Fruit fly (Drosophila melanogaster) whole organism, embryonic: ENCODE measurements around the gene CG5902.
A peak's percentile ranks its signal among the peaks of the same experiment; 100 is the strongest.

Source experiments
- CG10267 ChIP-seq: fragments of 200-800 bp; sonication (Bioruptor generic); optimal IDR thresholded peaks from 2 replicates; lab custom pipeline; 2018; ENCODE audit warnings: missing biosample characterization, mild to moderate bottlenecking, missing genetic modification characterization, moderate library complexity
- CG10274 ChIP-seq: fragments of 200-800 bp; sonication (Bioruptor generic); optimal IDR thresholded peaks from 3 replicates; lab custom pipeline; 2017; ENCODE audit warnings: missing biosample characterization, mild to moderate bottlenecking, missing genetic modification characterization
- CG10462 ChIP-seq: fragments of 200-800 bp; sonication (Bioruptor generic); optimal IDR thresholded peaks from 2 replicates; lab custom pipeline; 2016; ENCODE audit warnings: missing biosample characterization, missing genetic modification characterization
- CG11085 ChIP-seq: fragments of 200-800 bp; sonication (Bioruptor generic); IDR thresholded peaks from 2 replicates; pipeline ENCODE4 v1.3.6; 2022; ENCODE audit warnings: missing biosample characterization, missing genetic modification characterization
- CG11398 ChIP-seq: fragments of 200-800 bp; sonication (Bioruptor generic); optimal IDR thresholded peaks from 2 replicates; lab custom pipeline; 2016; ENCODE audit warnings: missing biosample characterization, missing genetic modification characterization
- CG12071 ChIP-seq: fragments of 200-800 bp; sonication (Bioruptor generic); optimal IDR thresholded peaks from 3 replicates; lab custom pipeline; 2018; ENCODE audit warnings: missing biosample characterization, mild to moderate bottlenecking, missing genetic modification characterization
- CG12299 ChIP-seq: fragments of 200-800 bp; sonication (Bioruptor generic); optimal IDR thresholded peaks from 2 replicates; lab custom pipeline; 2018; ENCODE audit warnings: missing biosample characterization, mild to moderate bottlenecking, missing genetic modification characterization
- CG1233 ChIP-seq: fragments of 200-800 bp; sonication (Bioruptor generic); optimal IDR thresholded peaks from 4 replicates; lab custom pipeline; 2018; ENCODE audit warnings: missing biosample characterization, mild to moderate bottlenecking, missing genetic modification characterization
- CG14860 ChIP-seq: fragments of 200-800 bp; sonication (Bioruptor generic); IDR thresholded peaks from 3 replicates; pipeline ENCODE4 v1.3.6; 2022; ENCODE audit warnings: missing biosample characterization, missing genetic modification characterization; ENCODE audit not compliant: partially characterized antibody
- CG16815 ChIP-seq: fragments of 200-800 bp; sonication (Bioruptor generic); optimal IDR thresholded peaks from 3 replicates; lab custom pipeline; 2017; ENCODE audit warnings: missing biosample characterization, mild to moderate bottlenecking, missing genetic modification characterization
- CG16863 ChIP-seq: fragments of 200-800 bp; sonication (Bioruptor generic); optimal IDR thresholded peaks from 3 replicates; lab custom pipeline; 2016; ENCODE audit warnings: missing biosample characterization, missing genetic modification characterization
- CG17612 ChIP-seq: fragments of 200-800 bp; sonication (Bioruptor generic); IDR thresholded peaks from 2 replicates; pipeline ENCODE4 v1.3.6; 2022; ENCODE audit warnings: missing biosample characterization, missing genetic modification characterization
- CG30020 ChIP-seq: fragments of 200-800 bp; optimal IDR thresholded peaks from 2 replicates; lab custom pipeline; 2019; ENCODE audit warnings: missing biosample characterization, mild to moderate bottlenecking, missing genetic modification characterization, moderate library complexity
- CG3163 ChIP-seq: fragments of 200-800 bp; sonication (Bioruptor generic); optimal IDR thresholded peaks from 3 replicates; lab custom pipeline; 2016; ENCODE audit warnings: missing biosample characterization, missing genetic modification characterization
- CG4617 ChIP-seq: fragments of 200-800 bp; sonication (Bioruptor generic); optimal IDR thresholded peaks from 3 replicates; lab custom pipeline; 2016; ENCODE audit warnings: missing biosample characterization, missing genetic modification characterization, borderline replicate concordance
- CG7928 ChIP-seq: fragments of 200-800 bp; sonication (Bioruptor generic); optimal IDR thresholded peaks from 2 replicates; lab custom pipeline; 2017; ENCODE audit warnings: missing biosample characterization, mild to moderate bottlenecking, missing genetic modification characterization
- CG9437 ChIP-seq: fragments of 200-800 bp; sonication (Bioruptor generic); optimal IDR thresholded peaks from 2 replicates; lab custom pipeline; 2018; ENCODE audit warnings: missing biosample characterization, mild to moderate bottlenecking, missing genetic modification characterization
- CrebB ChIP-seq: fragments of 200-800 bp; sonication (Bioruptor generic); optimal IDR thresholded peaks from 3 replicates; lab custom pipeline; 2018; ENCODE audit warnings: missing biosample characterization, mild to moderate bottlenecking, missing genetic modification characterization
- H15 ChIP-seq: fragments of 200-800 bp; sonication (Bioruptor generic); IDR thresholded peaks from 3 replicates; pipeline ENCODE4 v1.3.6; 2022; ENCODE audit warnings: missing biosample characterization, missing genetic modification characterization
- Hand ChIP-seq: fragments of 200-800 bp; sonication (Bioruptor generic); optimal IDR thresholded peaks from 2 replicates; lab custom pipeline; 2017; ENCODE audit warnings: mild to moderate bottlenecking, missing biosample characterization, missing genetic modification reagents, missing genetic modification characterization
- Max ChIP-seq: fragments of 200-800 bp; sonication (Bioruptor generic); optimal IDR thresholded peaks from 2 replicates; lab custom pipeline; 2016; ENCODE audit warnings: missing biosample characterization, mild to moderate bottlenecking, missing genetic modification characterization
- Nf-YC ChIP-seq: fragments of 200-800 bp; optimal IDR thresholded peaks from 3 replicates; lab custom pipeline; 2019; ENCODE audit warnings: missing biosample characterization, mild to moderate bottlenecking, missing genetic modification characterization, moderate library complexity
- Six4 ChIP-seq: fragments of 200-800 bp; sonication (Bioruptor generic); optimal IDR thresholded peaks from 2 replicates; lab custom pipeline; 2016; ENCODE audit warnings: missing biosample characterization, missing genetic modification characterization
- Sox100B ChIP-seq: fragments of 200-800 bp; sonication (Bioruptor generic); optimal IDR thresholded peaks from 3 replicates; lab custom pipeline; 2018; ENCODE audit warnings: missing biosample characterization, mild to moderate bottlenecking, missing genetic modification characterization
- Taf1 ChIP-seq: fragments of 200-800 bp; sonication (Bioruptor generic); IDR thresholded peaks from 2 replicates; pipeline ENCODE4 v1.3.6; 2022; ENCODE audit warnings: missing biosample characterization, missing genetic modification characterization
- ab ChIP-seq: fragments of 200-800 bp; sonication (Bioruptor generic); optimal IDR thresholded peaks from 2 replicates; lab custom pipeline; 2016; ENCODE audit warnings: missing biosample characterization, missing genetic modification characterization
- cad ChIP-seq: fragments of >200 bp; optimal IDR thresholded peaks from 2 replicates; lab custom pipeline; 2017; ENCODE audit warnings: missing biosample characterization, missing genetic modification characterization
- caup ChIP-seq: fragments of 200-800 bp; sonication (Bioruptor generic); optimal IDR thresholded peaks from 3 replicates; lab custom pipeline; 2017; ENCODE audit warnings: missing biosample characterization, mild to moderate bottlenecking, missing genetic modification characterization, moderate library complexity; ENCODE audit not compliant: severe bottlenecking
- danr ChIP-seq: fragments of 200-800 bp; sonication (Bioruptor generic); IDR thresholded peaks from 2 replicates; pipeline ENCODE4 v1.3.6; 2022; ENCODE audit warnings: missing biosample characterization, missing genetic modification characterization
- esg ChIP-seq: fragments of 200-800 bp; sonication (Bioruptor generic); conservative IDR thresholded peaks from 2 replicates; pipeline ENCODE4 v1.3.6; 2022; ENCODE audit warnings: missing biosample characterization, missing genetic modification characterization
- fd3F ChIP-seq: fragments of 200-800 bp; sonication (Bioruptor generic); optimal IDR thresholded peaks from 2 replicates; lab custom pipeline; 2018; ENCODE audit warnings: missing biosample characterization, mild to moderate bottlenecking, missing genetic modification characterization, moderate library complexity
- gcm ChIP-seq: fragments of 200-800 bp; sonication (Bioruptor generic); optimal IDR thresholded peaks from 2 replicates; lab custom pipeline; 2019; ENCODE audit warnings: missing biosample characterization, mild to moderate bottlenecking, missing genetic modification characterization, moderate library complexity
- gem ChIP-seq: fragments of 200-800 bp; sonication (Bioruptor generic); optimal IDR thresholded peaks from 2 replicates; lab custom pipeline; 2019; ENCODE audit warnings: missing biosample characterization, mild to moderate bottlenecking, missing genetic modification characterization, moderate library complexity
- klu ChIP-seq: fragments of 200-800 bp; sonication (Bioruptor generic); IDR thresholded peaks from 2 replicates; pipeline ENCODE4 v1.3.6; 2022; ENCODE audit warnings: missing biosample characterization, missing genetic modification characterization
- lab ChIP-seq: fragments of 200-800 bp; sonication (Bioruptor generic); optimal IDR thresholded peaks from 3 replicates; lab custom pipeline; 2017; ENCODE audit warnings: missing biosample characterization, missing genetic modification characterization, mild to moderate bottlenecking, moderate library complexity, missing genetic modification reagents
- mirr ChIP-seq: fragments of 200-800 bp; sonication (Bioruptor generic); optimal IDR thresholded peaks from 3 replicates; lab custom pipeline; 2018; ENCODE audit warnings: missing biosample characterization, mild to moderate bottlenecking, missing genetic modification characterization
- nom ChIP-seq: fragments of 200-800 bp; sonication (Bioruptor generic); optimal IDR thresholded peaks from 2 replicates; lab custom pipeline; 2017; ENCODE audit warnings: missing biosample characterization, missing genetic modification characterization, mild to moderate bottlenecking, moderate library complexity, missing genetic modification reagents
- org-1 ChIP-seq: fragments of 200-800 bp; sonication (Bioruptor generic); optimal IDR thresholded peaks from 2 replicates; lab custom pipeline; 2017; ENCODE audit warnings: missing biosample characterization, missing genetic modification characterization
- otp ChIP-seq: fragments of 200-800 bp; sonication (Bioruptor generic); IDR thresholded peaks from 3 replicates; pipeline ENCODE4, ENCODE4 v1.3.6; 2022; ENCODE audit warnings: missing biosample characterization, missing genetic modification characterization
- pnt ChIP-seq: fragments of 200-800 bp; sonication (Bioruptor generic); optimal IDR thresholded peaks from 3 replicates; lab custom pipeline; 2016; ENCODE audit warnings: missing biosample characterization, missing genetic modification characterization
- sc ChIP-seq, 3 experiments: fragments of >200 bp in 2 of 3; fragments of 200-800 bp in 1 of 3; sonication (Bioruptor generic) in 1 of 3; optimal IDR thresholded peaks; 2 replicates in 2 of 3; 3 replicates in 1 of 3; lab custom pipeline; 2017; ENCODE audit warnings: mild to moderate bottlenecking in 1 of 3, missing biosample characterization in 1 of 3, missing genetic modification characterization in 1 of 3, missing genetic modification reagents in 1 of 3
- sd ChIP-seq: fragments of 200-800 bp; sonication (Bioruptor generic); optimal IDR thresholded peaks from 3 replicates; lab custom pipeline; 2018; ENCODE audit warnings: missing biosample characterization, mild to moderate bottlenecking, missing genetic modification characterization, moderate library complexity
- ssp ChIP-seq: fragments of 200-800 bp; sonication (Bioruptor generic); IDR thresholded peaks from 2 replicates; pipeline ENCODE4 v1.3.6; 2022; ENCODE audit warnings: missing biosample characterization, missing genetic modification characterization
- stwl ChIP-seq: fragments of 200-800 bp; sonication (Bioruptor generic); optimal IDR thresholded peaks from 3 replicates; lab custom pipeline; 2018; ENCODE audit warnings: missing biosample characterization, mild to moderate bottlenecking, missing genetic modification characterization, moderate library complexity
- trh ChIP-seq: fragments of 200-800 bp; sonication (Bioruptor generic); optimal IDR thresholded peaks from 2 replicates; lab custom pipeline; 2016; ENCODE audit warnings: missing biosample characterization, missing genetic modification characterization
- twi ChIP-seq: fragments of 200-800 bp; optimal IDR thresholded peaks from 2 replicates; lab custom pipeline; 2019; ENCODE audit warnings: missing biosample characterization, mild to moderate bottlenecking, missing genetic modification characterization, moderate library complexity
- tx ChIP-seq: fragments of 200-800 bp; sonication (Bioruptor generic); optimal IDR thresholded peaks from 2 replicates; lab custom pipeline; 2016; ENCODE audit warnings: missing biosample characterization, missing genetic modification characterization
- vnd ChIP-seq: fragments of 200-800 bp; sonication (Bioruptor generic); IDR thresholded peaks from 3 replicates; pipeline ENCODE4 v1.3.6; 2022; ENCODE audit warnings: missing biosample characterization, missing genetic modification characterization; ENCODE audit not compliant: partially characterized antibody
- z ChIP-seq: fragments of 200-800 bp; sonication (Bioruptor generic); IDR thresholded peaks from 3 replicates; pipeline ENCODE4 v1.3.6; 2022; ENCODE audit warnings: missing biosample characterization, missing genetic modification characterization

Gene CG5902

dm6 chr3R:24025715-24026467 is 39.4 kb downstream of the CG5902 start (continued):
- TF ChIP-seq CG11085 (GFP tag; lab: Robert Waterston, UW) (no peak), CG10267 (no peak), Six4 (GFP tag; lab: Kevin White, UChicago) (no peak), fd3F (GFP tag; lab: Kevin White, UChicago) (no peak), gem (tag; lab: Kevin White, UChicago) (peak; percentile 58), CG10274 (GFP tag; lab: Kevin White, UChicago) (no peak), CrebB (tag; lab: Kevin White, UChicago) (no peak), org-1 (no peak), CG12071 (GFP tag; lab: Kevin White, UChicago) (no peak), caup (GFP tag; lab: Kevin White, UChicago) (no peak), H15 (GFP tag; lab: Robert Waterston, UW) (no peak), CG3163 (GFP tag; lab: Kevin White, UChicago) (no peak), CG16815 (GFP tag; lab: Kevin White, UChicago) (no peak), sc (optimal IDR thresholded peaks at IDR 0.05; lab: Kevin White, UChicago) (no peak), sc (GFP tag; optimal IDR thresholded peaks at IDR 0.05; lab: Kevin White, UChicago) (no peak), CG10462 (GFP tag; lab: Kevin White, UChicago) (no peak), ab (no peak), vnd (no peak), otp (GFP tag; lab: Robert Waterston, UW) (no peak), Sox100B (no peak), stwl (no peak), ssp (GFP tag; lab: Robert Waterston, UW) (no peak), CG4617 (GFP tag; lab: Kevin White, UChicago) (no peak), CG7928 (GFP tag; lab: Kevin White, UChicago) (no peak), CG16863 (GFP tag; lab: Kevin White, UChicago) (peak; percentile 44), cad (GFP tag; lab: Kevin White, UChicago) (no peak), Max (no peak), trh (no peak), gcm (GFP tag; lab: Kevin White, UChicago) (no peak), CG11398 (GFP tag; lab: Kevin White, UChicago) (no peak), CG1233 (peak; percentile 4), Hand (no peak), sd (tag; lab: Kevin White, UChicago) (no peak), CG9437 (GFP tag; lab: Kevin White, UChicago) (peak; percentile 17), esg (GFP tag; lab: Robert Waterston, UW) (peak; percentile 38; the same call in 1 of the 2 replicates), danr (GFP tag; lab: Robert Waterston, UW) (no peak), CG14860 (no peak), pnt (peak; percentile 9), CG12299 (no peak), lab (GFP tag; lab: Kevin White, UChicago) (no peak), Nf-YC (tag; lab: Kevin White, UChicago) (no peak), tx (GFP tag; lab: Kevin White, UChicago) (peak; percentile 6), CG17612 (GFP tag; lab: Robert Waterston, UW) (no peak), z (no peak), mirr (GFP tag; lab: Kevin White, UChicago) (no peak), nom (GFP tag; lab: Kevin White, UChicago) (no peak), klu (GFP tag; lab: Robert Waterston, UW) (no peak), Taf1 (GFP tag; lab: Robert Waterston, UW) (no peak), CG30020 (tag; lab: Kevin White, UChicago) (no peak), twi (tag; lab: Kevin White, UChicago) (no peak)
